Fruit fly (Drosophila melanogaster) whole organism, embryonic: ENCODE results near the gene CG9616.
A peak's percentile ranks its signal among the peaks of the same experiment; 100 is the strongest.

Source experiments
- CG11696 ChIP-seq: fragments of 200-800 bp; sonication (Bioruptor generic); IDR thresholded peaks from 2 replicates; pipeline ENCODE4 v1.3.6; 2022; ENCODE audit warnings: missing biosample characterization, missing genetic modification characterization
- CG12071 ChIP-seq: fragments of 200-800 bp; sonication (Bioruptor generic); optimal IDR thresholded peaks from 3 replicates; lab custom pipeline; 2018; ENCODE audit warnings: missing biosample characterization, mild to moderate bottlenecking, missing genetic modification characterization
- CG12391 ChIP-seq: fragments of 200-800 bp; sonication (Bioruptor generic); optimal IDR thresholded peaks from 3 replicates; lab custom pipeline; 2018; ENCODE audit warnings: missing biosample characterization, mild to moderate bottlenecking, missing genetic modification characterization, moderate library complexity
- CG12744 ChIP-seq: fragments of 200-800 bp; sonication (Bioruptor generic); optimal IDR thresholded peaks from 2 replicates; lab custom pipeline; 2016; ENCODE audit warnings: missing biosample characterization, missing genetic modification characterization
- CG13424 ChIP-seq: fragments of 200-800 bp; sonication (Bioruptor generic); optimal IDR thresholded peaks from 2 replicates; lab custom pipeline; 2019; ENCODE audit warnings: missing biosample characterization, mild to moderate bottlenecking, missing genetic modification characterization, moderate library complexity
- CG1602 ChIP-seq: fragments of 200-800 bp; sonication (Bioruptor generic); optimal IDR thresholded peaks from 3 replicates; lab custom pipeline; 2016; ENCODE audit warnings: missing biosample characterization, missing genetic modification characterization
- CG17328 ChIP-seq: fragments of 200-800 bp; sonication (Bioruptor generic); IDR thresholded peaks from 2 replicates; pipeline ENCODE4 v1.3.6; 2022; ENCODE audit warnings: missing biosample characterization, missing genetic modification characterization
- CG17361 ChIP-seq: fragments of 200-800 bp; sonication (Bioruptor generic); IDR thresholded peaks from 3 replicates; pipeline ENCODE4 v1.3.6; 2022; ENCODE audit warnings: missing biosample characterization, missing genetic modification characterization
- CG18262 ChIP-seq: fragments of 200-800 bp; optimal IDR thresholded peaks from 3 replicates; lab custom pipeline; 2019; ENCODE audit warnings: missing biosample characterization, mild to moderate bottlenecking, missing genetic modification characterization, moderate library complexity
- CG18599 ChIP-seq: fragments of 200-800 bp; sonication (Bioruptor generic); optimal IDR thresholded peaks from 3 replicates; lab custom pipeline; 2017; ENCODE audit warnings: missing biosample characterization, missing genetic modification characterization, mild to moderate bottlenecking, moderate library complexity, missing genetic modification reagents
- CG2199 ChIP-seq: fragments of 200-800 bp; sonication (Bioruptor generic); IDR thresholded peaks from 3 replicates; pipeline ENCODE4 v1.3.6; 2022; ENCODE audit warnings: missing biosample characterization, missing genetic modification characterization
- CG3407 ChIP-seq: fragments of 200-800 bp; sonication (Bioruptor generic); optimal IDR thresholded peaks from 2 replicates; lab custom pipeline; 2018; ENCODE audit warnings: missing biosample characterization, mild to moderate bottlenecking, missing genetic modification characterization
- CG3995 ChIP-seq: fragments of 200-800 bp; sonication (Bioruptor generic); optimal IDR thresholded peaks from 3 replicates; lab custom pipeline; 2016; ENCODE audit warnings: missing biosample characterization, missing genetic modification characterization
- CG6175 ChIP-seq: fragments of 200-800 bp; sonication (Bioruptor generic); IDR thresholded peaks from 3 replicates; pipeline ENCODE4 v1.3.6; 2022; ENCODE audit warnings: missing biosample characterization, missing genetic modification characterization
- CG6765 ChIP-seq: fragments of 200-800 bp; sonication (Bioruptor generic); optimal IDR thresholded peaks from 3 replicates; lab custom pipeline; 2017; ENCODE audit warnings: missing biosample characterization, mild to moderate bottlenecking, missing genetic modification characterization
- CG6854 ChIP-seq: fragments of 200-800 bp; sonication (Bioruptor generic); optimal IDR thresholded peaks from 3 replicates; lab custom pipeline; 2017; ENCODE audit warnings: missing biosample characterization, mild to moderate bottlenecking, missing genetic modification characterization
- CG8290 ChIP-seq, 3 experiments: fragments of 200-800 bp; sonication (Bioruptor generic); optimal IDR thresholded peaks; 2 replicates each; lab custom pipeline; 2016 to 2019; ENCODE audit warnings: missing biosample characterization in 3 of 3, missing genetic modification characterization in 3 of 3, mild to moderate bottlenecking in 2 of 3, moderate library complexity in 1 of 3
- CG8924 ChIP-seq: fragments of 200-800 bp; optimal IDR thresholded peaks from 3 replicates; lab custom pipeline; 2019; ENCODE audit warnings: missing biosample characterization, mild to moderate bottlenecking, missing genetic modification characterization, moderate library complexity
- Deaf1 ChIP-seq: fragments of 200-800 bp; optimal IDR thresholded peaks from 3 replicates; lab custom pipeline; 2019; ENCODE audit warnings: missing biosample characterization, mild to moderate bottlenecking, missing genetic modification characterization, moderate library complexity
- Dip2 ChIP-seq: fragments of 200-800 bp; sonication (Bioruptor generic); IDR thresholded peaks from 2 replicates; pipeline ENCODE4 v1.3.6; 2022; ENCODE audit warnings: missing biosample characterization, missing genetic modification characterization
- Fer3 ChIP-seq: fragments of 200-800 bp; sonication (Bioruptor generic); optimal IDR thresholded peaks from 2 replicates; lab custom pipeline; 2018; ENCODE audit warnings: missing biosample characterization, mild to moderate bottlenecking, missing genetic modification characterization, moderate library complexity
- Gug ChIP-seq: fragments of 200-800 bp; sonication (Bioruptor generic); IDR thresholded peaks from 4 replicates; pipeline ENCODE4 v1.3.6; 2022; ENCODE audit warnings: missing biosample characterization, missing genetic modification characterization
- Hmr ChIP-seq: fragments of 200-800 bp; sonication (Bioruptor generic); optimal IDR thresholded peaks from 3 replicates; lab custom pipeline; 2017; ENCODE audit warnings: mild to moderate bottlenecking, missing biosample characterization, missing genetic modification reagents, missing genetic modification characterization
- Hr51 ChIP-seq, 2 experiments: fragments of 200-800 bp; sonication (Bioruptor generic); optimal IDR thresholded peaks; 2 replicates in 1 of 2; 3 replicates in 1 of 2; lab custom pipeline; 2016 to 2018; ENCODE audit warnings: missing biosample characterization in 2 of 2, missing genetic modification characterization in 2 of 2, mild to moderate bottlenecking in 1 of 2, moderate library complexity in 1 of 2
- Hsf ChIP-seq: fragments of 200-800 bp; sonication (Bioruptor generic); optimal IDR thresholded peaks from 3 replicates; lab custom pipeline; 2016; ENCODE audit warnings: missing biosample characterization, missing genetic modification characterization
- Med ChIP-seq: fragments of 200-800 bp; sonication (Bioruptor generic); peaks from one replicate; lab custom pipeline; 2016; ENCODE audit warnings: missing biosample characterization, missing genetic modification characterization, mild to moderate bottlenecking, inconsistent platforms, moderate library complexity
- Meics ChIP-seq: fragments of 200-800 bp; sonication (Bioruptor generic); optimal IDR thresholded peaks from 2 replicates; lab custom pipeline; 2017; ENCODE audit warnings: missing biosample characterization, mild to moderate bottlenecking, missing genetic modification characterization
- Nf-YB ChIP-seq: fragments of 200-800 bp; sonication (Bioruptor generic); optimal IDR thresholded peaks from 3 replicates; lab custom pipeline; 2019; ENCODE audit warnings: missing biosample characterization, mild to moderate bottlenecking, missing genetic modification characterization, moderate library complexity
- Sry-δ ChIP-seq: fragments of 200-800 bp; sonication (Bioruptor generic); optimal IDR thresholded peaks from 2 replicates; lab custom pipeline; 2016; ENCODE audit warnings: missing biosample characterization, missing genetic modification characterization
- Xbp1 ChIP-seq: fragments of 200-800 bp; sonication (Bioruptor generic); optimal IDR thresholded peaks from 3 replicates; lab custom pipeline; 2016; ENCODE audit warnings: missing biosample characterization, mild to moderate bottlenecking, missing genetic modification characterization
- al ChIP-seq: fragments of 200-800 bp; sonication (Bioruptor generic); IDR thresholded peaks from 2 replicates; pipeline ENCODE4 v1.3.6; 2022; ENCODE audit warnings: missing biosample characterization, missing genetic modification characterization
- bowl ChIP-seq: fragments of 200-800 bp; sonication (Bioruptor generic); IDR thresholded peaks from 2 replicates; pipeline ENCODE4 v1.3.6; 2022; ENCODE audit warnings: missing biosample characterization, missing genetic modification characterization
- cas ChIP-seq: fragments of 200-800 bp; sonication (Bioruptor generic); IDR thresholded peaks from 2 replicates; pipeline ENCODE4 v1.3.6; 2022; ENCODE audit warnings: missing biosample characterization, missing genetic modification characterization
- caup ChIP-seq: fragments of 200-800 bp; sonication (Bioruptor generic); optimal IDR thresholded peaks from 3 replicates; lab custom pipeline; 2017; ENCODE audit warnings: missing biosample characterization, mild to moderate bottlenecking, missing genetic modification characterization, moderate library complexity; ENCODE audit not compliant: severe bottlenecking
- chinmo ChIP-seq: fragments of 200-800 bp; sonication (Bioruptor generic); IDR thresholded peaks from 4 replicates; pipeline ENCODE4 v1.3.6; 2022; ENCODE audit warnings: missing biosample characterization, missing genetic modification characterization; ENCODE audit not compliant: partially characterized antibody
- chn ChIP-seq: fragments of 200-800 bp; sonication (Bioruptor generic); optimal IDR thresholded peaks from 2 replicates; lab custom pipeline; 2016; ENCODE audit warnings: missing biosample characterization, missing genetic modification characterization
- crol ChIP-seq: fragments of 200-800 bp; sonication (Bioruptor generic); IDR thresholded peaks from 2 replicates; pipeline ENCODE4 v1.3.6; 2022; ENCODE audit warnings: missing biosample characterization, missing genetic modification characterization
- crp ChIP-seq, 2 experiments: fragments of 200-800 bp; sonication (Bioruptor generic); optimal IDR thresholded peaks; 2 replicates in 1 of 2; 3 replicates in 1 of 2; lab custom pipeline; 2017; ENCODE audit warnings: missing biosample characterization in 2 of 2, missing genetic modification characterization in 2 of 2, mild to moderate bottlenecking in 1 of 2, moderate library complexity in 1 of 2
- dmrt99B ChIP-seq: fragments of 200-800 bp; sonication (Bioruptor generic); optimal IDR thresholded peaks from 2 replicates; lab custom pipeline; 2018; ENCODE audit warnings: missing biosample characterization, mild to moderate bottlenecking, missing genetic modification characterization, moderate library complexity
- fu2 ChIP-seq: fragments of 200-800 bp; sonication (Bioruptor generic); optimal IDR thresholded peaks from 2 replicates; lab custom pipeline; 2016; ENCODE audit warnings: missing biosample characterization, missing genetic modification characterization
- gem ChIP-seq: fragments of 200-800 bp; sonication (Bioruptor generic); optimal IDR thresholded peaks from 2 replicates; lab custom pipeline; 2019; ENCODE audit warnings: missing biosample characterization, mild to moderate bottlenecking, missing genetic modification characterization, moderate library complexity
- grau ChIP-seq: fragments of 200-800 bp; optimal IDR thresholded peaks from 3 replicates; lab custom pipeline; 2019; ENCODE audit warnings: missing biosample characterization, mild to moderate bottlenecking, missing genetic modification characterization, moderate library complexity
- kni ChIP-seq: fragments of 200-800 bp; sonication (Bioruptor generic); optimal IDR thresholded peaks from 3 replicates; lab custom pipeline; 2017; ENCODE audit warnings: mild to moderate bottlenecking, missing biosample characterization, missing genetic modification reagents, missing genetic modification characterization
- lov ChIP-seq, 2 experiments: fragments of 200-800 bp in 1 of 2; fragments of >200 bp in 1 of 2; sonication (Bioruptor generic) in 1 of 2; IDR thresholded peaks in 1 of 2; optimal IDR thresholded peaks in 1 of 2; 2 replicates in 1 of 2; 3 replicates in 1 of 2; pipeline versions ENCODE4 v1.3.6 to Lab custom; 2017 to 2022; ENCODE audit warnings: missing biosample characterization in 1 of 2, missing genetic modification characterization in 1 of 2
- otp ChIP-seq: fragments of 200-800 bp; sonication (Bioruptor generic); IDR thresholded peaks from 3 replicates; pipeline ENCODE4, ENCODE4 v1.3.6; 2022; ENCODE audit warnings: missing biosample characterization, missing genetic modification characterization
- prd ChIP-seq, 3 experiments: fragments of >200 bp in 2 of 3; fragments of 200-800 bp in 1 of 3; sonication (Bioruptor generic) in 1 of 3; optimal IDR thresholded peaks in 2 of 3; IDR thresholded peaks in 1 of 3; 2 replicates in 2 of 3; 3 replicates in 1 of 3; pipeline versions ENCODE4 v1.3.6 to Lab custom; 2017 to 2022; ENCODE audit warnings: missing biosample characterization in 1 of 3, missing genetic modification characterization in 1 of 3
- unpg ChIP-seq: fragments of 200-800 bp; sonication (Bioruptor generic); optimal IDR thresholded peaks from 3 replicates; lab custom pipeline; 2018; ENCODE audit warnings: missing biosample characterization, mild to moderate bottlenecking, missing genetic modification characterization, moderate library complexity
- vfl ChIP-seq: fragments of 200-800 bp; sonication (Bioruptor generic); optimal IDR thresholded peaks from 2 replicates; lab custom pipeline; 2016; ENCODE audit warnings: missing biosample characterization, missing genetic modification characterization
- vnd ChIP-seq: fragments of 200-800 bp; sonication (Bioruptor generic); IDR thresholded peaks from 3 replicates; pipeline ENCODE4 v1.3.6; 2022; ENCODE audit warnings: missing biosample characterization, missing genetic modification characterization; ENCODE audit not compliant: partially characterized antibody

CG9616 gene

dm6 chr3R:14291431-14291830 is 46.2 kb upstream of the CG9616 start:
- TF ChIP-seq CG3407 (GFP tag; lab: Kevin White, UChicago), result no peak
- no peak for TF ChIP-seq crol (GFP tag; lab: Robert Waterston, UW)
- TF ChIP-seq Med (GFP tag; lab: Kevin White, UChicago), result no peak
- TF ChIP-seq Gug, result no peak
- TF ChIP-seq CG18599 (GFP tag; lab: Kevin White, UChicago), result peak; percentile 49
- 0 out of 2 replicates have a peak, but pooled peaks have one; percentile 11 for TF ChIP-seq CG17328 (GFP tag; lab: Robert Waterston, UW)
- no peak for TF ChIP-seq Hsf (GFP tag; lab: Kevin White, UChicago)
- no peak for TF ChIP-seq CG6854 (GFP tag; lab: Kevin White, UChicago)
- TF ChIP-seq Fer3 (tag; lab: Kevin White, UChicago), result peak; percentile 7
- TF ChIP-seq Sry-δ (GFP tag; lab: Kevin White, UChicago), result no peak
- peak; percentile 2 for TF ChIP-seq Hmr (GFP tag; lab: Kevin White, UChicago)
- no peak for TF ChIP-seq Nf-YB (GFP tag; lab: Kevin White, UChicago)
- TF ChIP-seq Dip2, result no peak
- no peak for TF ChIP-seq CG12744 (GFP tag; lab: Kevin White, UChicago)
- TF ChIP-seq otp (GFP tag; lab: Robert Waterston, UW), result no peak
- no peak for TF ChIP-seq al
- TF ChIP-seq CG8924, result peak; percentile 5
- no peak for TF ChIP-seq CG6765 (GFP tag; lab: Kevin White, UChicago)
- TF ChIP-seq cas (GFP tag; lab: Robert Waterston, UW), result no peak
- TF ChIP-seq vfl (GFP tag; lab: Kevin White, UChicago), result no peak
- TF ChIP-seq chn (GFP tag; lab: Kevin White, UChicago), result no peak
- TF ChIP-seq CG12071 (GFP tag; lab: Kevin White, UChicago), result no peak
- TF ChIP-seq Deaf1, result no peak
- no peak for TF ChIP-seq CG8290 (GFP tag; optimal IDR thresholded peaks at IDR 0.05; lab: Kevin White, UChicago)
- TF ChIP-seq CG8290 (tag; optimal IDR thresholded peaks at IDR 0.05; lab: Kevin White, UChicago), result no peak
- TF ChIP-seq grau (tag; lab: Kevin White, UChicago), result peak; percentile 32
- TF ChIP-seq Hr51 (GFP tag; optimal IDR thresholded peaks at IDR 0.05; lab: Kevin White, UChicago), result peak in 1 of 2 experiments; percentile 47
- peak; percentile 9 for TF ChIP-seq Xbp1 (GFP tag; lab: Kevin White, UChicago)
- TF ChIP-seq dmrt99B (tag; lab: Kevin White, UChicago), result peak; percentile 19
- TF ChIP-seq vnd (GFP tag; lab: Robert Waterston, UW), result no peak
- peak; percentile 16 for TF ChIP-seq CG12391 (tag; lab: Kevin White, UChicago)
- no peak for TF ChIP-seq kni (GFP tag; lab: Kevin White, UChicago)
- no peak for TF ChIP-seq CG3995
- no peak for TF ChIP-seq caup (GFP tag; lab: Kevin White, UChicago)
- TF ChIP-seq CG13424 (tag; lab: Kevin White, UChicago), result peak; percentile 17
- no peak for TF ChIP-seq fu2 (GFP tag; lab: Kevin White, UChicago)
- TF ChIP-seq crp (GFP tag; optimal IDR thresholded peaks at IDR 0.05; lab: Kevin White, UChicago), result no peak
- no peak for TF ChIP-seq CG1602 (GFP tag; lab: Kevin White, UChicago)
- TF ChIP-seq gem (tag; lab: Kevin White, UChicago), result peak; percentile 26
- TF ChIP-seq chinmo (GFP tag; lab: Robert Waterston, UW), result 0 out of 4 replicates have a peak, but pooled peaks have one; percentile 52
- TF ChIP-seq CG2199, result no peak
- no peak for TF ChIP-seq Meics (GFP tag; lab: Kevin White, UChicago)
- peak; percentile 32 for TF ChIP-seq unpg
- no peak for TF ChIP-seq lov (optimal IDR thresholded peaks at IDR 0.05; lab: Kevin White, UChicago)
- no peak for TF ChIP-seq lov (GFP tag; IDR thresholded peaks at IDR 0.05; lab: Robert Waterston, UW)
- TF ChIP-seq CG18262 (tag; lab: Kevin White, UChicago), result peak; percentile 1
- no peak for TF ChIP-seq prd (optimal IDR thresholded peaks at IDR 0.05; lab: Kevin White, UChicago)
- TF ChIP-seq prd (GFP tag; IDR thresholded peaks at IDR 0.05; lab: Robert Waterston, UW), result peak; percentile 28; the same call in 1 of the 3 replicates
- TF ChIP-seq CG11696 (GFP tag; lab: Robert Waterston, UW), result peak; percentile 51
- TF ChIP-seq CG17361, result 0 out of 3 replicates have a peak, but pooled peaks have one; percentile 33
- no peak for TF ChIP-seq bowl (GFP tag; lab: Robert Waterston, UW)
- no peak for TF ChIP-seq CG6175 (GFP tag; lab: Robert Waterston, UW)
